Worm (Caenorhabditis elegans): ENCODE results near the gene F35B12.9.

ce11 chrV:11564573-11564972 is 36.4 kb upstream of the F35B12.9 start, which contains the start of gene srx-87:
- TF ChIP-seq ama-1 (optimal IDR thresholded peaks at IDR 0.05), result no peak
- TF ChIP-seq tbx-11 (GFP tag; IDR thresholded peaks at IDR 0.05), result no peak
- TF ChIP-seq hnd-1 (tag; optimal IDR thresholded peaks at IDR 0.05), result no peak
- TF ChIP-seq ceh-13 (GFP tag; optimal IDR thresholded peaks at IDR 0.05), result no peak
- TF ChIP-seq scrt-1 (GFP tag; IDR thresholded peaks at IDR 0.05), result no peak
- TF ChIP-seq flt-1 (GFP tag; IDR thresholded peaks at IDR 0.05), result no peak
- TF ChIP-seq tra-4 (tag; optimal IDR thresholded peaks at IDR 0.05), result no peak
- TF ChIP-seq hmg-4 (GFP tag; optimal IDR thresholded peaks at IDR 0.05), result no peak
- TF ChIP-seq B0310.2 (tag; optimal IDR thresholded peaks at IDR 0.05), result no peak
- no peak for TF ChIP-seq aly-1 (tag; optimal IDR thresholded peaks at IDR 0.05)
- no peak for TF ChIP-seq ets-7 (tag; optimal IDR thresholded peaks at IDR 0.05)
